Fruit fly (Drosophila melanogaster) whole organism, pupa: Measurements from ENCODE around the gene mRpL20.

Experiments used
- CG10348 ChIP-seq: fragments of 200-800 bp; sonication (Bioruptor generic); IDR thresholded peaks from 2 replicates; pipeline ENCODE4 v1.3.6; 2022; ENCODE audit warnings: missing biosample characterization, missing genetic modification characterization
- CG12605 ChIP-seq: fragments of 200-800 bp; sonication (Bioruptor generic); IDR thresholded peaks from 2 replicates; pipeline ENCODE4 v1.3.6; 2022; ENCODE audit warnings: missing biosample characterization, missing genetic modification characterization
- CG13204 ChIP-seq: fragments of 200-800 bp; sonication (Bioruptor generic); optimal IDR thresholded peaks from 2 replicates; lab custom pipeline; 2018; ENCODE audit warnings: missing biosample characterization, mild to moderate bottlenecking, missing genetic modification characterization, moderate library complexity
- CG14655 ChIP-seq: fragments of 200-800 bp; sonication (Bioruptor generic); optimal IDR thresholded peaks from 3 replicates; lab custom pipeline; 2017; ENCODE audit warnings: mild to moderate bottlenecking, missing biosample characterization, missing genetic modification reagents, missing genetic modification characterization
- CG15710 ChIP-seq: fragments of 200-800 bp; sonication (Bioruptor generic); optimal IDR thresholded peaks from 2 replicates; lab custom pipeline; 2018; ENCODE audit warnings: missing biosample characterization, mild to moderate bottlenecking, missing genetic modification characterization, moderate library complexity
- CG17806 ChIP-seq: fragments of 200-800 bp; sonication (Bioruptor generic); optimal IDR thresholded peaks from 2 replicates; lab custom pipeline; 2018; ENCODE audit warnings: missing biosample characterization, mild to moderate bottlenecking, missing genetic modification characterization, moderate library complexity
- CG32121 ChIP-seq: fragments of 200-800 bp; sonication (Bioruptor generic); IDR thresholded peaks from 2 replicates; pipeline ENCODE4 v1.3.6; 2022; ENCODE audit warnings: missing biosample characterization, missing genetic modification characterization
- CG34367 ChIP-seq: fragments of 200-800 bp; sonication (Bioruptor generic); optimal IDR thresholded peaks from 2 replicates; lab custom pipeline; 2018; ENCODE audit warnings: missing biosample characterization, mild to moderate bottlenecking, missing genetic modification characterization
- CG4496 ChIP-seq: fragments of 200-800 bp; sonication (Bioruptor generic); IDR thresholded peaks from 3 replicates; pipeline ENCODE4 v1.3.6; 2022; ENCODE audit warnings: missing biosample characterization, missing genetic modification characterization
- CG8159 ChIP-seq: fragments of 200-800 bp; sonication (Bioruptor generic); optimal IDR thresholded peaks from 3 replicates; lab custom pipeline; 2018; ENCODE audit warnings: missing biosample characterization, mild to moderate bottlenecking, missing genetic modification characterization, moderate library complexity
- CG8301 ChIP-seq: fragments of 200-800 bp; sonication (Bioruptor generic); optimal IDR thresholded peaks from 2 replicates; lab custom pipeline; 2018; ENCODE audit warnings: missing biosample characterization, mild to moderate bottlenecking, missing genetic modification characterization
- CG9948 ChIP-seq: fragments of 200-800 bp; sonication (Bioruptor generic); optimal IDR thresholded peaks from 2 replicates; lab custom pipeline; 2018; ENCODE audit warnings: missing biosample characterization, mild to moderate bottlenecking, missing genetic modification characterization, moderate library complexity
- D1 ChIP-seq: fragments of 200-800 bp; sonication (Bioruptor generic); optimal IDR thresholded peaks from 2 replicates; lab custom pipeline; 2018; ENCODE audit warnings: missing biosample characterization, mild to moderate bottlenecking, missing genetic modification characterization, moderate library complexity
- EcR ChIP-seq: fragments of 200-800 bp; sonication (Bioruptor generic); optimal IDR thresholded peaks from 3 replicates; lab custom pipeline; 2019; ENCODE audit warnings: missing biosample characterization, missing genetic modification characterization, mild to moderate bottlenecking, moderate library complexity, missing genetic modification reagents
- Ets98B ChIP-seq: fragments of 200-800 bp; sonication (Bioruptor generic); IDR thresholded peaks from 2 replicates; pipeline ENCODE4 v1.3.6; 2022; ENCODE audit warnings: missing biosample characterization, missing genetic modification characterization
- Pif1A ChIP-seq: fragments of 200-800 bp; sonication (Bioruptor generic); optimal IDR thresholded peaks from 3 replicates; lab custom pipeline; 2016; ENCODE audit warnings: missing biosample characterization, missing genetic modification characterization
- Pif1B ChIP-seq: fragments of 200-800 bp; sonication (Bioruptor generic); optimal IDR thresholded peaks from 3 replicates; lab custom pipeline; 2016; ENCODE audit warnings: missing biosample characterization, missing genetic modification characterization
- Snoo ChIP-seq: fragments of 200-800 bp; sonication (Bioruptor generic); optimal IDR thresholded peaks from 3 replicates; lab custom pipeline; 2017; ENCODE audit warnings: missing biosample characterization, mild to moderate bottlenecking, missing genetic modification characterization, inconsistent platforms
- fd96Ca ChIP-seq: fragments of 200-800 bp; sonication (Bioruptor generic); IDR thresholded peaks from 3 replicates; pipeline ENCODE4 v1.3.6; 2022; ENCODE audit warnings: missing biosample characterization, missing genetic modification characterization
- gl ChIP-seq: fragments of 200-800 bp; sonication (Bioruptor generic); optimal IDR thresholded peaks from 2 replicates; lab custom pipeline; 2018; ENCODE audit warnings: missing biosample characterization, mild to moderate bottlenecking, missing genetic modification characterization
- rn ChIP-seq: fragments of 200-800 bp; sonication (Bioruptor generic); IDR thresholded peaks from 2 replicates; pipeline ENCODE4 v1.3.6; 2022; ENCODE audit warnings: missing biosample characterization, missing genetic modification characterization

Gene mRpL20

DNA sequence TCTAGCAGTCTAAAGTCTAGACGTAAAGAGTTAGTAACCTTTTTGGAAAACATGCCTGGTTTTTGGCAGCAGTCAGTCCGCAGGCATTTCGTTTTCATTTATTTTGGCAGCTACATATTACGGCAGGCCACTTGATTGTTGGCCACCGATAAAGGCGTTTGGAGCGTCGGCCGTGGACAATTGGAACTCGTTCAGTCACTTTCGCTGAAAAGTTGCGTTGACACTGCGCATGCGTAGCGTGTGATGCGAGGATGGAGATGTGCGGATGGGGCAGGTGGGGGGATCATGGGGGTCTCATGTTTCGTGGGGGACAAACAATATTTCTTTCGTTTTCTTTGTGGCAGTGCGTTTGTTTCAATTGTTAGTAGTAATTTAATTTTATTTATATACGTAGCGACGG, 9.2 kb upstream of the mRpL20 start:
- TF ChIP-seq CG10348 (GFP tag; lab: Robert Waterston, UW) (no peak), Ets98B (GFP tag; lab: Robert Waterston, UW) (no peak), CG13204 (no peak), CG9948 (tag; lab: Kevin White, UChicago) (no peak), CG17806 (tag; lab: Kevin White, UChicago) (no peak), CG15710 (tag; lab: Kevin White, UChicago) (no peak), CG8301 (tag; lab: Kevin White, UChicago) (no peak), gl (tag; lab: Kevin White, UChicago) (no peak), CG34367 (tag; lab: Kevin White, UChicago) (no peak), Pif1B (no peak), rn (GFP tag; lab: Robert Waterston, UW) (no peak), fd96Ca (GFP tag; lab: Robert Waterston, UW) (no peak), CG8159 (tag; lab: Kevin White, UChicago) (no peak), Pif1A (GFP tag; lab: Kevin White, UChicago) (no peak), EcR (GFP tag; lab: Kevin White, UChicago) (no peak), Snoo (no peak)
- TF ChIP-seq, all 21 proteins: peak for 0

DNA sequence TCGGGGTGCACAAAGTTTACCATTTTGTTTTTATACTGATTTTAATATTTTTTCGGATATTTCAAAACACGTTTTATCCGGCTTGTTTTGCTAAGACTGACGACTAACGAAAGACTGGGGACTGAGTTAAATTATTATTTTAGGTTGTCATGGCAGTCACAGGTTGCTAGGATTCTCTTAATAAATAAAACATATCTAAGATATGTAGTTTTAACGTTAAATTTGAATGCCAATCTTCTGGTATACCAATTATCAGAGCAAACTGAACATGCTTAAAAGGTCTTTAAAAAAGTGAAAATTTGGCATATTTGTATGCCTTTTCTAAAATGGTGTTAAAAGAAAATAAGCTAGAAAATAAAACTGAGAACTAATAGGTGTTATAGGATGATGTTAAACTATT, 8.7 kb upstream of the mRpL20 start, which contains the start of gene Zmynd10:
Zmynd10 (minus strand) TSS at position 101 of the 400 bp plus-strand sequence.
- no peak for TF ChIP-seq CG32121
- no peak for TF ChIP-seq CG14655 (GFP tag; lab: Kevin White, UChicago)
- TF ChIP-seq CG15710 (tag; lab: Kevin White, UChicago), result no peak
- no peak for TF ChIP-seq CG13204
- no peak for TF ChIP-seq gl (tag; lab: Kevin White, UChicago)
- no peak for TF ChIP-seq CG8301 (tag; lab: Kevin White, UChicago)
- no peak for TF ChIP-seq EcR (GFP tag; lab: Kevin White, UChicago)
- no peak for TF ChIP-seq CG12605 (GFP tag; lab: Robert Waterston, UW)
- TF ChIP-seq fd96Ca (GFP tag; lab: Robert Waterston, UW), result no peak
- no peak for TF ChIP-seq CG8159 (tag; lab: Kevin White, UChicago)
- no peak for TF ChIP-seq Pif1A (GFP tag; lab: Kevin White, UChicago)
- no peak for TF ChIP-seq D1 (tag; lab: Kevin White, UChicago)
- TF ChIP-seq CG9948 (tag; lab: Kevin White, UChicago), result no peak
- no peak for TF ChIP-seq CG17806 (tag; lab: Kevin White, UChicago)
- no peak for TF ChIP-seq CG10348 (GFP tag; lab: Robert Waterston, UW)
- TF ChIP-seq rn (GFP tag; lab: Robert Waterston, UW), result no peak
- no peak for TF ChIP-seq Pif1B
- TF ChIP-seq CG4496 (GFP tag; lab: Robert Waterston, UW), result no peak
- no peak for TF ChIP-seq Ets98B (GFP tag; lab: Robert Waterston, UW)

dm6 chr3L:13022854-13023560, 5.3 kb upstream of the mRpL20 start, which contains the start of gene RpS12:
RpS12 (plus strand) TSS chr3L:13023352.
- TF ChIP-seq D1 (tag; lab: Kevin White, UChicago) (no peak), CG15710 (tag; lab: Kevin White, UChicago) (peak; percentile 37), rn (GFP tag; lab: Robert Waterston, UW) (peak; percentile 25; the same call in 1 of the 2 replicates), CG8301 (tag; lab: Kevin White, UChicago) (no peak), CG34367 (tag; lab: Kevin White, UChicago) (peak; percentile 60), fd96Ca (GFP tag; lab: Robert Waterston, UW) (no peak; the same call in 2 of the 3 replicates), CG8159 (tag; lab: Kevin White, UChicago) (peak; percentile 22), gl (tag; lab: Kevin White, UChicago) (peak; percentile 41), CG14655 (GFP tag; lab: Kevin White, UChicago) (peak; percentile 45), CG17806 (tag; lab: Kevin White, UChicago) (peak; percentile 35), Pif1B (peak; percentile 27), CG12605 (GFP tag; lab: Robert Waterston, UW) (peak; percentile 73), CG32121 (peak; percentile 15), Snoo (peak; percentile 79), CG10348 (GFP tag; lab: Robert Waterston, UW) (no peak), CG13204 (peak; percentile 18), CG4496 (GFP tag; lab: Robert Waterston, UW) (peak; percentile 82), EcR (GFP tag; lab: Kevin White, UChicago) (no peak), CG9948 (tag; lab: Kevin White, UChicago) (peak; percentile 27), Ets98B (GFP tag; lab: Robert Waterston, UW) (peak; percentile 16; the same call in 1 of the 2 replicates), Pif1A (GFP tag; lab: Kevin White, UChicago) (peak; percentile 41)

DNA sequence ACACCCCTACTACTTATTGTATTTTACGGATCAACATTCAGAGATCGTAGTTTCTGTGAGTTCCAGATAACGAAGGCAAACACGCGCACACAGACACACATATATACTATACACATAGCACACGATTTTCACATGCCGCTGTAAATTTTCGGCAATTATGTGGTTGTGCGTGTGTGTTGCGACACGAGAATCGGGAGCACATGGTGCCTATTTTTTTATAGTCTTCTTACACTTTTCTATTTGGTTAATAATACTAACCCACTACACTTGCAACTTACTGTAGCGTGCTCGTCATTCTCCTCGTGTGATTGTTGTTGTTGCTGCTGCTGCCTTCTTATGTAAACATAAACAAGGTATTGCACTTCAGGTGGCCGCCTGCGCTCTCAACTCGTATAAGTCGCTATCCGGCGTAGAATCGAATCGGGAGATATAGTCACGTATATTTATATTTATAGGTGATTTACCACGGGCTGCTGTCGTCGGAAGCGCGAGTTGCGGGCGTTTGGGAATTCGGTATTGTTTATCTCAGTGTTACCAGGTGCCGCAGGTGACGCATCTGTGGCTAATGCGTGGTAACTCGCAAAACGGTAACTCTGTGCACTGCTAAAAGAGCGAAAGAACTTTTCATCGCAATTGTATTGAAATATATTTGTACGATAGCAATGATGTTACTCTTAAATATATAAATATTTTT, 4.6 kb upstream of the mRpL20 start, which contains the start of gene Adk2:
Adk2 (minus strand) TSS at position 529 of the 694 bp plus-strand sequence.
- TF ChIP-seq CG32121 (peak; percentile 65; the same call in 1 of the 2 replicates), CG8301 (tag; lab: Kevin White, UChicago) (no peak), gl (tag; lab: Kevin White, UChicago) (no peak), Snoo (peak; percentile 1), Ets98B (GFP tag; lab: Robert Waterston, UW) (peak; percentile 43), CG12605 (GFP tag; lab: Robert Waterston, UW) (peak; percentile 37; the same call in 1 of the 2 replicates), CG4496 (GFP tag; lab: Robert Waterston, UW) (0 out of 3 replicates have a peak, but pooled peaks have one; percentile 43), fd96Ca (GFP tag; lab: Robert Waterston, UW) (peak; percentile 55; the same call in 2 of the 3 replicates)
